Worm (Caenorhabditis elegans) whole organism, L1 larva: ENCODE results near the gene samp-1.

Experiments
- F16B12.6 ChIP-seq: fragments of 150-350 bp; optimal IDR thresholded peaks from 2 replicates; lab custom pipeline; 2014; ENCODE audit warnings: missing biosample characterization, missing genetic modification characterization
- ama-1 ChIP-seq: fragments of 150-350 bp; optimal IDR thresholded peaks from 2 replicates; lab custom pipeline; 2014
- ceh-8 ChIP-seq: fragments of 200-800 bp; sonication (Bioruptor generic); optimal IDR thresholded peaks from 2 replicates; lab custom pipeline; 2018; ENCODE audit warnings: mild to moderate bottlenecking, missing genetic modification characterization, moderate library complexity, missing compliant biosample characterization
- ceh-82 ChIP-seq, 3 experiments: fragments of 150-350 bp in 1 of 3; sonication (generic microtip) in 2 of 3; optimal IDR thresholded peaks; 2 replicates each; lab custom pipeline; 2014 to 2017; ENCODE audit warnings: missing biosample characterization in 3 of 3, missing genetic modification characterization in 3 of 3
- ceh-88 ChIP-seq: fragments of 200-800 bp; sonication (Bioruptor generic); IDR thresholded peaks from 2 replicates; pipeline ENCODE4 v1.3.6; 2022; ENCODE audit warnings: missing genetic modification characterization, missing compliant biosample characterization
- ceh-90 ChIP-seq: sonication (generic microtip); optimal IDR thresholded peaks from 2 replicates; lab custom pipeline; 2016; ENCODE audit warnings: missing genetic modification characterization, missing compliant biosample characterization
- efl-3 ChIP-seq: fragments of 200-800 bp; sonication (Bioruptor generic); optimal IDR thresholded peaks from 2 replicates; lab custom pipeline; 2018; ENCODE audit warnings: mild to moderate bottlenecking, missing genetic modification characterization, missing compliant biosample characterization
- egl-13 ChIP-seq: sonication (generic microtip); optimal IDR thresholded peaks from 2 replicates; lab custom pipeline; 2016; ENCODE audit warnings: missing genotype, missing genetic modification reagents, missing genetic modification characterization, missing compliant biosample characterization
- egl-27 ChIP-seq, 2 experiments: fragments of 150-350 bp in 1 of 2; sonication (generic microtip); optimal IDR thresholded peaks; 3 replicates each; lab custom pipeline; 2017 to 2018; ENCODE audit warnings: missing biosample characterization in 2 of 2, missing genetic modification characterization in 2 of 2, missing genetic modification reagents in 2 of 2
- elt-2 ChIP-seq: sonication (generic microtip); optimal IDR thresholded peaks from 2 replicates; lab custom pipeline; 2016; ENCODE audit warnings: missing genetic modification characterization, mild to moderate bottlenecking, inconsistent platforms, missing compliant biosample characterization, missing genetic modification reagents
- elt-3 ChIP-seq, 6 experiments: fragments of 150-350 bp in 1 of 6; sonication (generic microtip); optimal IDR thresholded peaks; 2 replicates each; lab custom pipeline; 2017 to 2018; ENCODE audit warnings: missing biosample characterization in 6 of 6, missing genetic modification characterization in 6 of 6, inconsistent platforms in 1 of 6
- ets-5 ChIP-seq: fragments of 200-800 bp; sonication (Bioruptor generic); IDR thresholded peaks from 2 replicates; pipeline ENCODE4 v1.3.6; 2022; ENCODE audit warnings: missing genetic modification characterization, missing compliant biosample characterization
- fkh-4 ChIP-seq: sonication (generic microtip); optimal IDR thresholded peaks from 2 replicates; lab custom pipeline; 2016; ENCODE audit warnings: missing compliant biosample characterization, missing genetic modification characterization, borderline replicate concordance
- fos-1 ChIP-seq: fragments of 150-350 bp; optimal IDR thresholded peaks from 2 replicates; lab custom pipeline; 2014; ENCODE audit warnings: missing biosample characterization, missing genetic modification characterization
- grh-1 ChIP-seq: fragments of 200-800 bp; sonication (Bioruptor generic); IDR thresholded peaks from 2 replicates; pipeline ENCODE4 v1.3.6; 2022; ENCODE audit warnings: missing genetic modification reagents, missing genetic modification characterization, missing compliant biosample characterization
- hlh-17 ChIP-seq: fragments of 200-800 bp; sonication (Bioruptor generic); optimal IDR thresholded peaks from 2 replicates; lab custom pipeline; 2018; ENCODE audit warnings: missing genetic modification characterization, mild to moderate bottlenecking, missing compliant biosample characterization, moderate library complexity, borderline replicate concordance
- hpl-2 ChIP-seq: fragments of 150-350 bp; optimal IDR thresholded peaks from 2 replicates; lab custom pipeline; 2014; ENCODE audit warnings: missing biosample characterization, missing genetic modification reagents, missing genetic modification characterization
- irx-1 ChIP-seq: sonication (generic microtip); optimal IDR thresholded peaks from 2 replicates; lab custom pipeline; 2016; ENCODE audit warnings: missing genetic modification characterization, missing compliant biosample characterization
- lin-13 ChIP-seq: fragments of 150-350 bp; optimal IDR thresholded peaks from 2 replicates; lab custom pipeline; 2014; ENCODE audit warnings: missing biosample characterization, missing genetic modification reagents, missing genetic modification characterization
- lin-14 ChIP-seq: fragments of 200-800 bp; sonication (Bioruptor generic); optimal IDR thresholded peaks from 2 replicates; lab custom pipeline; 2018; ENCODE audit warnings: mild to moderate bottlenecking, missing genetic modification characterization, moderate library complexity, missing compliant biosample characterization
- lir-3 ChIP-seq: sonication (generic microtip); optimal IDR thresholded peaks from 2 replicates; lab custom pipeline; 2016; ENCODE audit warnings: mild to moderate bottlenecking, missing genetic modification characterization, moderate library complexity, missing compliant biosample characterization; ENCODE audit not compliant: poor library complexity
- lsy-2 ChIP-seq, 2 experiments: fragments of 150-350 bp; optimal IDR thresholded peaks; 2 replicates each; lab custom pipeline; 2014; ENCODE audit warnings: missing biosample characterization in 2 of 2, missing genetic modification characterization in 2 of 2
- mep-1 ChIP-seq: fragments of 150-350 bp; optimal IDR thresholded peaks from 2 replicates; lab custom pipeline; 2014; ENCODE audit warnings: missing biosample characterization, missing genetic modification characterization
- nhr-11 ChIP-seq: fragments of 150-350 bp; optimal IDR thresholded peaks from 2 replicates; lab custom pipeline; 2014; ENCODE audit warnings: missing biosample characterization, missing genetic modification characterization
- nhr-19 ChIP-seq: fragments of 200-800 bp; sonication (Bioruptor generic); conservative IDR thresholded peaks from 2 replicates; pipeline ENCODE4 v1.3.6; 2022; ENCODE audit warnings: missing genetic modification characterization, missing compliant biosample characterization
- nhr-237 ChIP-seq: fragments of 150-350 bp; optimal IDR thresholded peaks from 2 replicates; lab custom pipeline; 2014; ENCODE audit warnings: missing biosample characterization, missing genetic modification characterization
- nhr-71 ChIP-seq: sonication (generic microtip); optimal IDR thresholded peaks from 2 replicates; lab custom pipeline; 2016; ENCODE audit warnings: mild to moderate bottlenecking, missing genetic modification characterization, moderate library complexity, missing compliant biosample characterization
- nhr-77 ChIP-seq: fragments of 150-350 bp; optimal IDR thresholded peaks from 2 replicates; lab custom pipeline; 2014; ENCODE audit warnings: missing biosample characterization, missing genetic modification characterization
- nhr-85 ChIP-seq: sonication (generic microtip); peaks from one replicate; lab custom pipeline; 2016; ENCODE audit warnings: missing genetic modification characterization, inconsistent platforms, missing compliant biosample characterization
- nhr-90 ChIP-seq: sonication (generic microtip); optimal IDR thresholded peaks from 2 replicates; lab custom pipeline; 2016; ENCODE audit warnings: mild to moderate bottlenecking, missing genetic modification characterization, missing compliant biosample characterization; ENCODE audit not compliant: poor library complexity
- pag-3 ChIP-seq: sonication (generic microtip); optimal IDR thresholded peaks from 2 replicates; lab custom pipeline; 2017; ENCODE audit warnings: missing genetic modification characterization, mild to moderate bottlenecking, missing compliant biosample characterization, antibody characterized with exemption, borderline replicate concordance; ENCODE audit not compliant: insufficient read depth
- pax-3 ChIP-seq: fragments of 200-800 bp; sonication (Bioruptor generic); optimal IDR thresholded peaks from 2 replicates; lab custom pipeline; 2018; ENCODE audit warnings: mild to moderate bottlenecking, missing genetic modification characterization, moderate library complexity, missing compliant biosample characterization
- rnt-1 ChIP-seq: sonication (generic microtip); optimal IDR thresholded peaks from 2 replicates; lab custom pipeline; 2016; ENCODE audit warnings: mild to moderate bottlenecking, missing genetic modification characterization, moderate library complexity, missing compliant biosample characterization
- snu-23 ChIP-seq: sonication (generic microtip); optimal IDR thresholded peaks from 2 replicates; lab custom pipeline; 2016; ENCODE audit warnings: missing genetic modification characterization, missing compliant biosample characterization
- sox-4 ChIP-seq: sonication (generic microtip); optimal IDR thresholded peaks from 2 replicates; lab custom pipeline; 2016; ENCODE audit warnings: missing genetic modification characterization, missing compliant biosample characterization
- sptf-1 ChIP-seq: fragments of 150-350 bp; optimal IDR thresholded peaks from 2 replicates; lab custom pipeline; 2014; ENCODE audit warnings: missing biosample characterization, missing genetic modification characterization
- sup-37 ChIP-seq: fragments of 200-800 bp; sonication (Bioruptor generic); optimal IDR thresholded peaks from 2 replicates; lab custom pipeline; 2018; ENCODE audit warnings: mild to moderate bottlenecking, missing genetic modification characterization, missing compliant biosample characterization
- swsn-7 ChIP-seq: sonication (generic microtip); optimal IDR thresholded peaks from 2 replicates; lab custom pipeline; 2016; ENCODE audit warnings: missing genetic modification characterization, missing compliant biosample characterization
- tbx-2 ChIP-seq: sonication (generic microtip); optimal IDR thresholded peaks from 2 replicates; lab custom pipeline; 2016; ENCODE audit warnings: missing genetic modification characterization, missing compliant biosample characterization
- tlp-1 ChIP-seq: fragments of 150-350 bp; optimal IDR thresholded peaks from 2 replicates; lab custom pipeline; 2014; ENCODE audit warnings: missing biosample characterization, missing genetic modification characterization
- unc-130 ChIP-seq: fragments of 150-350 bp; optimal IDR thresholded peaks from 2 replicates; lab custom pipeline; 2017; ENCODE audit warnings: missing biosample characterization, missing genetic modification characterization, inconsistent platforms
- unc-98 ChIP-seq: fragments of 200-800 bp; sonication (Bioruptor generic); IDR thresholded peaks from 2 replicates; pipeline ENCODE4 v1.3.6; 2022; ENCODE audit warnings: missing genetic modification characterization, missing compliant biosample characterization
- vab-15 ChIP-seq: sonication (generic microtip); optimal IDR thresholded peaks from 2 replicates; lab custom pipeline; 2017; ENCODE audit warnings: missing genotype, mild to moderate bottlenecking, missing genetic modification characterization, missing compliant biosample characterization
- ztf-4 ChIP-seq: fragments of 150-350 bp; optimal IDR thresholded peaks from 2 replicates; lab custom pipeline; 2014; ENCODE audit warnings: missing biosample characterization, missing genetic modification characterization

samp-1 gene

DNA sequence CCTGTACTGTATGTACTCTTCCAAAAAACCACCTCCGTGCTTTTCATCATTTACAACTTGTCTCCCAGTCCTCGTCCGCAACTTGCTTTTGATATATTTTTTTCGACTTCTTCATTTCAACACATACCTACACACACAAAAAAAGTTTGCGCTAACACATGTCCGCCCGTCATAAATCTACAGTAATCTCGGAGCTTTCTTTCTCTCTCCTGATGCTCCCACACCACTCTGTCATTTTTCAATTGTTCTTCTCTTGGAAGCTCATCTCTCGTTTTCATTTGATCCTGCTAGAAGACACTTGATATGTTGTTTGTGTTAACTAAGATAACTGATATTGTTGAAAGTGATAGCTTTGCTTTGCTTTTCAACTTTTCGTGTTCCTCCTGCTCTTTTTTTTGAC is 21.5 kb upstream of the samp-1 start:
- TF ChIP-seq grh-1, result no peak
- TF ChIP-seq pax-3, result no peak
- TF ChIP-seq elt-3 (tag; optimal IDR thresholded peaks at IDR 0.05; lab: Kevin White, UChicago), result no peak
- TF ChIP-seq nhr-71 (tag; lab: Kevin White, UChicago), result peak; percentile 22
- TF ChIP-seq tlp-1, result no peak
- TF ChIP-seq rnt-1, result peak; percentile 54
- no peak for TF ChIP-seq ceh-8 (GFP tag; lab: Kevin White, UChicago)
- TF ChIP-seq tbx-2, result no peak
- TF ChIP-seq sptf-1 (tag; lab: Kevin White, UChicago), result no peak
- TF ChIP-seq ama-1 (lab: Kevin White, UChicago), result no peak
- TF ChIP-seq sox-4, result no peak
- no peak for TF ChIP-seq nhr-11 (tag; lab: Kevin White, UChicago)
- no peak for TF ChIP-seq efl-3 (GFP tag; lab: Kevin White, UChicago)
- no peak for TF ChIP-seq nhr-77 (tag; lab: Kevin White, UChicago)
- TF ChIP-seq egl-13, result no peak
- no peak for TF ChIP-seq nhr-237 (tag; lab: Kevin White, UChicago)
- TF ChIP-seq ztf-4 (tag; lab: Kevin White, UChicago), result no peak
- no peak for TF ChIP-seq egl-27 (tag; optimal IDR thresholded peaks at IDR 0.05; lab: Kevin White, UChicago)
- no peak for TF ChIP-seq nhr-90 (tag; lab: Kevin White, UChicago)
- TF ChIP-seq ceh-82 (tag; optimal IDR thresholded peaks at IDR 0.05; lab: Kevin White, UChicago), result no peak
- no peak for TF ChIP-seq ceh-90 (tag; lab: Kevin White, UChicago)
- TF ChIP-seq unc-130 (tag; lab: Kevin White, UChicago), result peak; percentile 94
- TF ChIP-seq snu-23 (GFP tag; lab: Kevin White, UChicago), result peak; percentile 1
- no peak for TF ChIP-seq sup-37 (GFP tag; lab: Kevin White, UChicago)
- TF ChIP-seq ets-5 (GFP tag; lab: Robert Waterston, UW), result no peak
- no peak for TF ChIP-seq pag-3 (tag; lab: Kevin White, UChicago)
- peak; percentile 45 to 84 for TF ChIP-seq lsy-2 (tag; optimal IDR thresholded peaks at IDR 0.05; lab: Kevin White, UChicago)
- TF ChIP-seq lin-14, result no peak
- no peak for TF ChIP-seq lir-3
- TF ChIP-seq swsn-7 (tag; lab: Kevin White, UChicago), result no peak
- peak; percentile 54 for TF ChIP-seq nhr-85 (tag; lab: Kevin White, UChicago)
- TF ChIP-seq nhr-19 (GFP tag; lab: Robert Waterston, UW), result 0 out of 2 replicates have a peak, but pooled peaks have one; percentile 12
- TF ChIP-seq unc-98 (GFP tag; lab: Robert Waterston, UW), result no peak
- TF ChIP-seq ceh-88, result no peak
- TF ChIP-seq, all 84 proteins: peak for 7

DNA sequence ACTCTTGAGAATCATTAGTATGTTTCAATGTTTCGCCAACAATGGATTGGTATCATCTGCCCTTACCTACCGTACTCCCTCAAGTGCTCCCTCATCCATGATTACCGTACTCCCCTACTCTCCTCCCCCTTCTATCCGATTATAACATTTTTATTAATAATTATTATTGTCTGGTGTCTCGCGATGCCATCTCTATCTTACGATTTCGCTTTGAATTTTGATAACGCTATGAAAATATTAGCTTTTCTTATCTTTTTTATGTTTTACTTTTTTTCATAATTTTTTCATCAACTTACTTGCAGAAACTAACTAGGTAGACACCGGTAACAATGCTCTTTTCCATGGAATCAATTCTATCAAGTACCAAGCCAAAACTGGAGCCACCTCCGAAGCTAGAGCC is 21.0 kb upstream of the samp-1 start, which contains the start of gene unc-130:
unc-130 (plus strand) TSS at position 301 of the 400 bp plus-strand sequence.
- TF ChIP-seq hpl-2 (GFP tag; lab: Kevin White, UChicago) (no peak), hlh-17 (GFP tag; lab: Kevin White, UChicago) (no peak), irx-1 (tag; lab: Kevin White, UChicago) (no peak), tbx-2 (no peak), lin-13 (no peak), lir-3 (no peak), elt-2 (no peak), sup-37 (GFP tag; lab: Kevin White, UChicago) (no peak), mep-1 (no peak), fos-1 (no peak), fkh-4 (no peak), rnt-1 (no peak), F16B12.6 (no peak), vab-15 (tag; lab: Kevin White, UChicago) (no peak)
